Fruit fly (Drosophila melanogaster) whole organism: ENCODE measurements around the gene CG12116.

Experiments used
- CG8478 ChIP-seq: fragments of >200 bp; optimal IDR thresholded peaks from 2 replicates; lab custom pipeline; 2018; ENCODE audit warnings: inconsistent platforms
- Dll ChIP-seq: fragments of >200 bp; optimal IDR thresholded peaks from 2 replicates; lab custom pipeline; 2017
- psq ChIP-seq: fragments of >200 bp; optimal IDR thresholded peaks from 2 replicates; lab custom pipeline; 2017
- usp ChIP-seq: fragments of >200 bp; optimal IDR thresholded peaks from 2 replicates; lab custom pipeline; 2017; ENCODE audit warnings: missing biosample characterization, missing genetic modification characterization, mixed read lengths

- TF ChIP-seq psq (lab: Kevin White, UChicago) (no peak), usp (GFP tag; lab: Kevin White, UChicago) (no peak), Dll (lab: Kevin White, UChicago) (no peak), CG8478 (lab: Kevin White, UChicago) (no peak)
These were observed 11.3 kb downstream of the CG12116 start, which contains the start of gene CG32713 for dm6 chrX:8457532-8457931.
